Worm (Caenorhabditis elegans) whole organism, young adult: ENCODE results near the gene bath-20.
A peak's percentile ranks its signal among the peaks of the same experiment; 100 is the strongest.

Experiments
- C17E4.6 ChIP-seq: fragments of 200-800 bp; sonication (Bioruptor generic); IDR thresholded peaks from 2 replicates; pipeline ENCODE4 v1.3.6; 2022; ENCODE audit warnings: missing genetic modification reagents, missing genetic modification characterization, missing compliant biosample characterization
- D2030.7 ChIP-seq: fragments of 200-800 bp; sonication (Bioruptor generic); IDR thresholded peaks from 2 replicates; pipeline ENCODE4 v1.3.6; 2022; ENCODE audit warnings: missing genetic modification reagents, missing genetic modification characterization, missing compliant biosample characterization
- F22D6.2 ChIP-seq: sonication (generic microtip); optimal IDR thresholded peaks from 2 replicates; lab custom pipeline; 2016; ENCODE audit warnings: mild to moderate bottlenecking, missing genetic modification characterization, missing compliant biosample characterization
- F37B4.10 ChIP-seq: fragments of 200-800 bp; sonication (Bioruptor generic); IDR thresholded peaks from 2 replicates; pipeline ENCODE4 v1.3.6; 2022; ENCODE audit warnings: missing genetic modification characterization, missing compliant biosample characterization
- K11D2.4 ChIP-seq: fragments of 200-800 bp; sonication (Bioruptor generic); IDR thresholded peaks from 2 replicates; pipeline ENCODE4 v1.3.6; 2022; ENCODE audit warnings: missing genetic modification reagents, missing genetic modification characterization, missing compliant biosample characterization
- K12H6.12 ChIP-seq: fragments of 200-800 bp; sonication (Bioruptor generic); optimal IDR thresholded peaks from 2 replicates; lab custom pipeline; 2018; ENCODE audit warnings: mild to moderate bottlenecking, missing genetic modification characterization, missing compliant biosample characterization
- T26A5.8 ChIP-seq: sonication (generic microtip); optimal IDR thresholded peaks from 2 replicates; lab custom pipeline; 2016; ENCODE audit warnings: missing genetic modification characterization, missing compliant biosample characterization
- Y95B8A.8 ChIP-seq: fragments of 200-800 bp; sonication (Bioruptor generic); IDR thresholded peaks from 2 replicates; pipeline ENCODE4 v1.3.6; 2022; ENCODE audit warnings: missing genetic modification reagents, missing genetic modification characterization, missing compliant biosample characterization
- aptf-2 ChIP-seq: fragments of 200-800 bp; sonication (Bioruptor generic); conservative IDR thresholded peaks from 2 replicates; pipeline ENCODE4 v1.3.6; 2022; ENCODE audit warnings: missing genetic modification reagents, missing genetic modification characterization, missing compliant biosample characterization
- aptf-3 ChIP-seq: fragments of 200-800 bp; sonication (Bioruptor generic); IDR thresholded peaks from 2 replicates; pipeline ENCODE4 v1.3.6; 2022; ENCODE audit warnings: missing genetic modification characterization, missing compliant biosample characterization
- bed-1 ChIP-seq: fragments of 200-800 bp; sonication (Bioruptor generic); IDR thresholded peaks from 2 replicates; pipeline ENCODE4 v1.3.6; 2022; ENCODE audit warnings: missing genetic modification reagents, missing genetic modification characterization, missing compliant biosample characterization
- cebp-1 ChIP-seq, 2 experiments: fragments of 200-800 bp in 1 of 2; sonication (Bioruptor generic) in 1 of 2; sonication (generic microtip) in 1 of 2; IDR thresholded peaks in 1 of 2; optimal IDR thresholded peaks in 1 of 2; 2 replicates each; pipeline versions ENCODE4 v1.3.6 to Lab custom; 2017 to 2022; ENCODE audit warnings: missing compliant biosample characterization in 2 of 2, missing genetic modification characterization in 2 of 2, mild to moderate bottlenecking in 1 of 2, missing genetic modification reagents in 1 of 2, moderate library complexity in 1 of 2
- cebp-2 ChIP-seq: fragments of 200-800 bp; sonication (Bioruptor generic); IDR thresholded peaks from 2 replicates; pipeline ENCODE4 v1.3.6; 2022; ENCODE audit warnings: missing genetic modification characterization, missing compliant biosample characterization
- ceh-40 ChIP-seq: fragments of 200-800 bp; sonication (Bioruptor generic); IDR thresholded peaks from 2 replicates; pipeline ENCODE4 v1.3.6; 2022; ENCODE audit warnings: missing genetic modification characterization, missing compliant biosample characterization
- dpff-1 ChIP-seq: sonication (generic microtip); optimal IDR thresholded peaks from 2 replicates; lab custom pipeline; 2017; ENCODE audit warnings: mild to moderate bottlenecking, missing genetic modification characterization, missing compliant biosample characterization
- egrh-3 ChIP-seq: fragments of 200-800 bp; sonication (Bioruptor generic); IDR thresholded peaks from 2 replicates; pipeline ENCODE4 v1.3.6; 2022; ENCODE audit warnings: missing genetic modification reagents, missing genetic modification characterization, missing compliant biosample characterization
- ets-4 ChIP-seq: fragments of 200-800 bp; sonication (Bioruptor generic); optimal IDR thresholded peaks from 2 replicates; lab custom pipeline; 2018; ENCODE audit warnings: mild to moderate bottlenecking, missing genetic modification characterization, missing compliant biosample characterization
- hlh-12 ChIP-seq: sonication (generic microtip); optimal IDR thresholded peaks from 2 replicates; lab custom pipeline; 2016; ENCODE audit warnings: missing genetic modification characterization, missing compliant biosample characterization
- hmg-20 ChIP-seq: fragments of 200-800 bp; sonication (Bioruptor generic); IDR thresholded peaks from 2 replicates; pipeline ENCODE4 v1.3.6; 2022; ENCODE audit warnings: missing genetic modification reagents, missing genetic modification characterization, missing compliant biosample characterization
- hrde-1 ChIP-seq: sonication (generic microtip); optimal IDR thresholded peaks from 2 replicates; lab custom pipeline; 2016; ENCODE audit warnings: missing genetic modification characterization, mild to moderate bottlenecking, missing compliant biosample characterization, moderate library complexity, missing genotype, missing genetic modification reagents, borderline replicate concordance
- lin-35 ChIP-seq, 3 experiments: fragments of 150-350 bp in 2 of 3; sonication (generic microtip) in 1 of 3; optimal IDR thresholded peaks; 2 replicates each; lab custom pipeline; 2014 to 2018; ENCODE audit warnings: missing biosample characterization in 3 of 3, missing genetic modification characterization in 3 of 3, missing genetic modification reagents in 3 of 3
- lin-40 ChIP-seq: sonication (generic microtip); optimal IDR thresholded peaks from 2 replicates; lab custom pipeline; 2016; ENCODE audit warnings: missing genetic modification characterization, mild to moderate bottlenecking, missing compliant biosample characterization, missing genotype, missing genetic modification reagents
- lir-1 ChIP-seq: fragments of 200-800 bp; sonication (Bioruptor generic); conservative IDR thresholded peaks from 2 replicates; pipeline ENCODE4 v1.3.6; 2022; ENCODE audit warnings: missing genetic modification reagents, missing genetic modification characterization, missing compliant biosample characterization
- lsl-1 ChIP-seq: fragments of 200-800 bp; sonication (Bioruptor generic); optimal IDR thresholded peaks from 2 replicates; lab custom pipeline; 2018; ENCODE audit warnings: mild to moderate bottlenecking, missing genetic modification characterization, moderate library complexity, missing compliant biosample characterization
- nfyb-1 ChIP-seq: fragments of 200-800 bp; sonication (Bioruptor generic); IDR thresholded peaks from 2 replicates; pipeline ENCODE4 v1.3.6; 2022; ENCODE audit warnings: missing genetic modification reagents, missing genetic modification characterization, missing compliant biosample characterization
- nhr-80 ChIP-seq: sonication (generic microtip); optimal IDR thresholded peaks from 2 replicates; lab custom pipeline; 2016; ENCODE audit warnings: missing genetic modification characterization, missing compliant biosample characterization
- pha-4 ChIP-seq: fragments of 150-350 bp; sonication (generic microtip); optimal IDR thresholded peaks from 2 replicates; lab custom pipeline; 2014; ENCODE audit warnings: missing biosample characterization, missing genetic modification reagents, missing genetic modification characterization
- snpc-1.1 ChIP-seq: sonication (generic microtip); optimal IDR thresholded peaks from 2 replicates; lab custom pipeline; 2017; ENCODE audit warnings: missing genetic modification characterization, mild to moderate bottlenecking, missing compliant biosample characterization, antibody characterized with exemption, moderate library complexity, missing genotype, missing genetic modification reagents; ENCODE audit not compliant: insufficient read depth
- snpc-1.3 ChIP-seq: sonication (generic microtip); optimal IDR thresholded peaks from 2 replicates; lab custom pipeline; 2017; ENCODE audit warnings: missing genetic modification characterization, mild to moderate bottlenecking, missing compliant biosample characterization, antibody characterized with exemption, moderate library complexity, missing genotype, missing genetic modification reagents; ENCODE audit not compliant: insufficient read depth
- snpc-4 ChIP-seq, 5 experiments: fragments of 150-350 bp in 1 of 5; sonication (generic microtip) in 4 of 5; optimal IDR thresholded peaks; 2 replicates each; lab custom pipeline; 2014 to 2018; ENCODE audit warnings: missing genetic modification characterization in 5 of 5, missing biosample characterization in 3 of 5, antibody characterized with exemption in 2 of 5, mild to moderate bottlenecking in 2 of 5, missing compliant biosample characterization in 2 of 5, missing genotype in 2 of 5, moderate library complexity in 2 of 5, missing genetic modification reagents in 1 of 5
- tlf-1 ChIP-seq: fragments of 200-800 bp; sonication (Bioruptor generic); optimal IDR thresholded peaks from 2 replicates; lab custom pipeline; 2018; ENCODE audit warnings: mild to moderate bottlenecking, missing genetic modification characterization, missing compliant biosample characterization
- zfh-2 ChIP-seq: fragments of 200-800 bp; sonication (Bioruptor generic); conservative IDR thresholded peaks from 2 replicates; pipeline ENCODE4 v1.3.6; 2022; ENCODE audit warnings: missing genetic modification reagents, missing genetic modification characterization, missing compliant biosample characterization
- ztf-28 ChIP-seq: fragments of 200-800 bp; sonication (Bioruptor generic); IDR thresholded peaks from 2 replicates; pipeline ENCODE4 v1.3.6; 2022; ENCODE audit warnings: missing genetic modification reagents, missing genetic modification characterization, missing compliant biosample characterization
- ztf-3 ChIP-seq: fragments of 200-800 bp; sonication (Bioruptor generic); optimal IDR thresholded peaks from 2 replicates; lab custom pipeline; 2018; ENCODE audit warnings: mild to moderate bottlenecking, missing genetic modification characterization, missing compliant biosample characterization

bath-20 gene

DNA sequence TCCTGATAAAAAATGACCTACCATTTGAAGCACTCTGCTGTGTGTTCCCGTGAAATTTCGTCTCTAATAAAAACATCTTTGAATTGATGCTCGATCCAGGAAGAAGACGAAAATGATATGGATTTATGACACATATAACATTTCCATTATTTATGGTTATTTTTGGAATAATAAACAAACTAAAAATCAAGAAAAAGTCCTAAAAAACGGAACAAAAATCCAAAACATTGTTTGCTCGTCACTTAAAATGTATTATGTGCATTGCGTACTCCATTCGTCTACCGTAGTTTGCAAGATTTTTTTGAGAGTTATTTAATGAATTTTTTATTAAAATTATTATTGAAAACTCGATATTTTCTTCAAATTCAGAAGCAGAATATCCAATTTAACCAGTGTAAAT lies at the start of gene bath-20:
bath-20 (minus strand) TSS at position 101 of the 400 bp plus-strand sequence.
- TF ChIP-seq C17E4.6 (GFP tag; lab: Robert Waterston, UW) (no peak), lsl-1 (peak; percentile 31), T26A5.8 (tag; lab: Kevin White, UChicago) (no peak)
- TF ChIP-seq, all 124 proteins: peak for 1

DNA sequence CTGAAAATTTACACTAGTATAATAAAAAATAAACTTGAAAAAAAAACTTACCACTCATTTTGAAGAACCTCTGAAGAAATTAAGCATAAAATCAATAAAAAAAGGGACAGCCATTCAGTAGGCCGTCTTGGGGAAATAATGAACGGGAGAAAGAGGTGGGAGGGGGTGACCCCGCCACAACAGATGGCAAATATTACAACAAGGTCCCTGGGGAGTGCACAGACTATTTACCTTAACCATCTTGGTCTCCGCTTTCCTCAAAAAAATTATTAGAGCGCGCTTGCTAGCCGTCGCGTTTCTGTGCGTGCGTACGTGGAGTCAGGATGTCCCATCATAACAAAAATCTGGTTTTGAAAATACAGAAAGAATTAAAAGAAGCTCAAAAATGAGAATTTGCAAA lies 49.6 kb upstream of the bath-20 start, which contains the start of gene T16A1.10:
T16A1.10 (minus strand) TSS at position 123 of the 400 bp plus-strand sequence.
- TF ChIP-seq lir-1 (GFP tag; lab: Robert Waterston, UW) (no peak), aptf-2 (GFP tag; lab: Robert Waterston, UW) (no peak), hmg-20 (GFP tag; lab: Robert Waterston, UW) (no peak), K11D2.4 (GFP tag; lab: Robert Waterston, UW) (no peak), lin-35 (GFP tag; optimal IDR thresholded peaks at IDR 0.05; lab: Kevin White, UChicago) (no peak), nfyb-1 (no peak), ets-4 (GFP tag; lab: Kevin White, UChicago) (no peak), hrde-1 (no peak), egrh-3 (GFP tag; lab: Robert Waterston, UW) (no peak), Y95B8A.8 (GFP tag; lab: Robert Waterston, UW) (no peak), tlf-1 (GFP tag; lab: Kevin White, UChicago) (no peak), snpc-4 (GFP tag; optimal IDR thresholded peaks at IDR 0.05; lab: Kevin White, UChicago) (no peak), snpc-4 (tag; optimal IDR thresholded peaks at IDR 0.05; lab: Kevin White, UChicago) (no peak), ztf-3 (GFP tag; lab: Kevin White, UChicago) (no peak), hlh-12 (tag; lab: Kevin White, UChicago) (no peak), F22D6.2 (tag; lab: Kevin White, UChicago) (no peak), dpff-1 (no peak), ceh-40 (GFP tag; lab: Robert Waterston, UW) (no peak), ztf-28 (GFP tag; lab: Robert Waterston, UW) (no peak), cebp-2 (no peak)

DNA sequence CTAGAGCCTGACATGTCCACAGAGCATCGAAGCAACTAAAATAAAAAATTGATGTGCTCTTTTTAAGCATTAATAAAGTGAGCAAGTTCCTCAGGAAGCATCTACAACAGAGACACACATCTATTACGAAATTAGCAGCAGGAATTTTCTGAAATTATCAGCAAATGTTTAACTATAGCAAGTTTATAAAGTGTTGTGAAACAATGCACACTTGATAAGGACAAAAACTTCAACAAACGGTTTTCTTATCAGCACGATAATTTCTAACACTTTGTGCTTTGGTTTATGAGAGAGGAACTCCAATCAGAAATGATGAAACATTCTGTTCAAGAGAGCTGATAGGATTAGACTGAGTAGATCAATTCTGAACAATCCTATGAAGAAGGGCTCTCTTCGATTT lies 48.3 kb upstream of the bath-20 start, which contains the start of gene trpl-5:
trpl-5 (minus strand) TSS at position 32 of the 400 bp plus-strand sequence.
- TF ChIP-seq snpc-1.3: no peak
- TF ChIP-seq aptf-3 (GFP tag; lab: Robert Waterston, UW): no peak
- TF ChIP-seq aptf-2 (GFP tag; lab: Robert Waterston, UW): no peak
- TF ChIP-seq nhr-80: peak; percentile 76
- TF ChIP-seq bed-1 (GFP tag; lab: Robert Waterston, UW): no peak
- TF ChIP-seq nfyb-1: no peak
- TF ChIP-seq pha-4 (tag; lab: Kevin White, UChicago): peak; percentile 15
- TF ChIP-seq K12H6.12 (tag; lab: Kevin White, UChicago): no peak
- TF ChIP-seq cebp-1 (GFP tag; IDR thresholded peaks at IDR 0.05; lab: Robert Waterston, UW): peak; percentile 56; the same call in 1 of the 2 replicates
- no peak for TF ChIP-seq cebp-1 (tag; optimal IDR thresholded peaks at IDR 0.05; lab: Kevin White, UChicago)

DNA sequence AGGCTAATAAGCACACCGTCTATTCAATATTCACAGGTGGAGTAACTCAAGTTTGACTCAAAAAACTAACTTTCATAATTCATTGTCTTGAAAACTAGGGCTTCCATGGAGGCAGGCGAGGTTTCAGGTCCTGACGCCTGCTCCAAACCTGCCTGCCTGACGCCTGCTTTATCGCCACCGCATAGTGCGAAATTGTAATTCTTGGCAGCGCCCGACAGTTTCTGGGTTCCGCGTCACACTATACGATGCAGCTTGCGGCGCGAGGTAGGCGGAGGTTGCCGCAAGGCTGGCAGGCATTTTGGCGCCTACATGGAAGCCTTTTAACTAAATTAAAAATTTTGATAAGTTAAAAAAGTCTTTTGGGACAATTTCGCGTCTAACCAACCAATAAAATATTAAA lies 44.9 kb upstream of the bath-20 start:
- TF ChIP-seq D2030.7 (GFP tag; lab: Robert Waterston, UW): no peak
- TF ChIP-seq lin-40 (tag; lab: Kevin White, UChicago): no peak
- peak; percentile 14 for TF ChIP-seq snpc-1.1 (tag; lab: Kevin White, UChicago)
- TF ChIP-seq F37B4.10 (GFP tag; lab: Robert Waterston, UW): 0 out of 2 replicates have a peak, but pooled peaks have one; percentile 65
- TF ChIP-seq zfh-2: peak; percentile 66
- TF ChIP-seq C17E4.6 (GFP tag; lab: Robert Waterston, UW): no peak
